Worm (Caenorhabditis elegans) whole organism, L4/young adult: Measurements from ENCODE around the gene best-7.

Experiments
- dao-5 ChIP-seq: sonication (generic microtip); optimal IDR thresholded peaks from 2 replicates; lab custom pipeline; 2016; ENCODE audit warnings: missing genotype, missing genetic modification characterization, moderate library complexity, missing compliant biosample characterization
- him-1 ChIP-seq: sonication (generic microtip); optimal IDR thresholded peaks from 2 replicates; lab custom pipeline; 2016; ENCODE audit warnings: missing genotype, missing genetic modification reagents, missing genetic modification characterization, missing compliant biosample characterization

DNA sequence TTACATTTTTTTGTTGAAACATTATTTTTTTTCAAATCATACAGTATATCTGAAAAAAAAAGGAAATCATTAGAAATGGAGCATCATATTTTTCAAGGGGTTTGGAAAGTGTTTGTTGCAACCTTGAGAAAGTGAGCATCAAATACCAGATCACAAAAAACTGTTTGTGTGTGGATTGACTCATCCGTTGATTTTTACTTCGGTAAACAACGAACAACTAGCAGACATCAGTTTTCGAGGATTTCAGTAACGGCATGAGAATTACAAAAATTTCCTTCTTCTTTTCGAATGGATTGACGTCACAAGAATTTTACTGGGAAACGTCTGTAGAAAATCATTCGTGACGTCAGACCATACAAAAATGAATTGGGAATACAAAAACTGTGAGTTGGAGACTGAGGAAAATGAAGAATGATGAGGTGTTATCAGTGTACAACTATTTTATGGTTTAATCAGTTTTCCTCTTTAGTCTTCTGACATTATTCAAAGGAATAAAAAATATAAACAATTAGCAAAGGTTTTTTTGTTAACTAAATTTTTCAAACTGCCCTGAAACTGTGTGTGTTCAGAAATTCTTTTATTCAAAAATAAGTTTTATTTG lies 18.0 kb upstream of the best-7 start, which contains the start of gene C05C12.4:
- TF ChIP-seq dao-5 (no peak), him-1 (tag; lab: Kevin White, UChicago) (no peak)
